Worm (Caenorhabditis elegans): Measurements from ENCODE around the gene tsen-2.

Gene tsen-2

ce11 chrIII:11935948-11936280, 37.8 kb upstream of the tsen-2 start (continued):
- TF ChIP-seq lin-13 (GFP tag; optimal IDR thresholded peaks at IDR 0.05) (no peak), ztf-4 (tag; optimal IDR thresholded peaks at IDR 0.05) (no peak), jun-1 (tag; optimal IDR thresholded peaks at IDR 0.05) (no peak), lin-35 (GFP tag; optimal IDR thresholded peaks at IDR 0.05) (peak in 1 of 2 experiments; percentile 6), ces-1 (GFP tag; optimal IDR thresholded peaks at IDR 0.05) (no peak), unc-30 (tag; optimal IDR thresholded peaks at IDR 0.05) (no peak), unc-130 (tag; optimal IDR thresholded peaks at IDR 0.05) (no peak), egl-13 (tag; optimal IDR thresholded peaks at IDR 0.05) (peak; percentile 75), zag-1 (tag; optimal IDR thresholded peaks at IDR 0.05) (no peak), dsc-1 (tag; optimal IDR thresholded peaks at IDR 0.05) (peak; percentile 31), pqm-1 (tag; optimal IDR thresholded peaks at IDR 0.05) (no peak), sup-37 (GFP tag; optimal IDR thresholded peaks at IDR 0.05) (no peak), nhr-11 (tag; optimal IDR thresholded peaks at IDR 0.05) (no peak), tbx-2 (tag; optimal IDR thresholded peaks at IDR 0.05) (peak; percentile 12), pag-3 (tag; optimal IDR thresholded peaks at IDR 0.05; ENCODE audit: borderline replicate concordance, insufficient read depth) (no peak), nhr-84 (tag; optimal IDR thresholded peaks at IDR 0.05) (no peak), lin-14 (GFP tag; optimal IDR thresholded peaks at IDR 0.05) (peak; percentile 86), zip-4 (GFP tag; optimal IDR thresholded peaks at IDR 0.05) (no peak), ceh-90 (tag; optimal IDR thresholded peaks at IDR 0.05) (no peak), mep-1 (tag; optimal IDR thresholded peaks at IDR 0.05) (no peak), nhr-76 (tag; optimal IDR thresholded peaks at IDR 0.05) (no peak), nhr-47 (tag; optimal IDR thresholded peaks at IDR 0.05) (peak; percentile 65), Y116A8C.19 (tag; optimal IDR thresholded peaks at IDR 0.05; ENCODE audit: borderline replicate concordance) (no peak), ets-5 (GFP tag; IDR thresholded peaks at IDR 0.05) (no peak), nhr-28 (tag; optimal IDR thresholded peaks at IDR 0.05) (no peak), rnt-1 (tag; optimal IDR thresholded peaks at IDR 0.05) (no peak), fkh-8 (tag; optimal IDR thresholded peaks at IDR 0.05) (peak; percentile 90), mdl-1 (tag; optimal IDR thresholded peaks at IDR 0.05) (no peak), C16A3.4 (tag; optimal IDR thresholded peaks at IDR 0.05) (no peak), C34B4.2 (tag; optimal IDR thresholded peaks at IDR 0.05) (no peak), pax-3 (tag; optimal IDR thresholded peaks at IDR 0.05) (peak; percentile 23), fkh-4 (tag; optimal IDR thresholded peaks at IDR 0.05; ENCODE audit: borderline replicate concordance) (no peak), elt-3 (tag; optimal IDR thresholded peaks at IDR 0.05) (no peak), ztf-11 (tag; optimal IDR thresholded peaks at IDR 0.05) (no peak), blmp-1 (tag; optimal IDR thresholded peaks at IDR 0.05) (no peak), xbp-1 (tag; optimal IDR thresholded peaks at IDR 0.05) (peak; percentile 9), nhr-20 (tag; optimal IDR thresholded peaks at IDR 0.05) (no peak), sox-4 (tag; optimal IDR thresholded peaks at IDR 0.05) (peak; percentile 27), aly-2 (tag; optimal IDR thresholded peaks at IDR 0.05) (peak; percentile 22), nhr-237 (tag; optimal IDR thresholded peaks at IDR 0.05) (no peak), grh-1 (GFP tag; IDR thresholded peaks at IDR 0.05) (no peak), ceh-63 (GFP tag; optimal IDR thresholded peaks at IDR 0.05) (no peak), elt-2 (tag; optimal IDR thresholded peaks at IDR 0.05) (no peak), unc-98 (GFP tag; IDR thresholded peaks at IDR 0.05) (no peak)

All from whole organism, L1 larva.